Worm (Caenorhabditis elegans) whole organism, L4 larva: ENCODE data around the gene unc-23.

Experiments
- aly-2 ChIP-seq: sonication (generic microtip); optimal IDR thresholded peaks from 2 replicates; lab custom pipeline; 2018; ENCODE audit warnings: missing biosample characterization, missing genetic modification characterization
- ama-1 ChIP-seq: fragments of 150-350 bp; optimal IDR thresholded peaks from 2 replicates; lab custom pipeline; 2014; ENCODE audit warnings: inconsistent platforms, mixed read lengths
- ceh-62 ChIP-seq: sonication (generic microtip); optimal IDR thresholded peaks from 2 replicates; lab custom pipeline; 2017; ENCODE audit warnings: missing biosample characterization, missing genetic modification characterization
- daf-19 ChIP-seq: fragments of 200-800 bp; sonication (Bioruptor generic); conservative IDR thresholded peaks from 2 replicates; pipeline ENCODE4 v1.3.6; 2022; ENCODE audit warnings: missing genetic modification characterization, missing compliant biosample characterization
- lin-39 ChIP-seq: fragments of 150-350 bp; optimal IDR thresholded peaks from 2 replicates; lab custom pipeline; 2014; ENCODE audit warnings: missing biosample characterization, missing genetic modification reagents, missing genetic modification characterization
- madf-5 ChIP-seq, 2 experiments: fragments of 200-800 bp; sonication (Bioruptor generic); IDR thresholded peaks; 2 replicates each; pipeline ENCODE4 v1.3.6; 2022; ENCODE audit warnings: missing compliant biosample characterization in 2 of 2, missing genetic modification characterization in 2 of 2
- nhr-28 ChIP-seq: fragments of 150-350 bp; optimal IDR thresholded peaks from 2 replicates; lab custom pipeline; 2014; ENCODE audit warnings: missing biosample characterization, missing genetic modification characterization
- nhr-77 ChIP-seq: fragments of 150-350 bp; optimal IDR thresholded peaks from 2 replicates; lab custom pipeline; 2014; ENCODE audit warnings: missing biosample characterization, missing genetic modification characterization
- unc-130 ChIP-seq: sonication (generic microtip); optimal IDR thresholded peaks from 2 replicates; lab custom pipeline; 2016; ENCODE audit warnings: missing genetic modification reagents, missing genetic modification characterization, missing compliant biosample characterization
- ztf-11 ChIP-seq: fragments of 150-350 bp; optimal IDR thresholded peaks from 2 replicates; lab custom pipeline; 2014; ENCODE audit warnings: missing biosample characterization, missing genetic modification characterization

DNA sequence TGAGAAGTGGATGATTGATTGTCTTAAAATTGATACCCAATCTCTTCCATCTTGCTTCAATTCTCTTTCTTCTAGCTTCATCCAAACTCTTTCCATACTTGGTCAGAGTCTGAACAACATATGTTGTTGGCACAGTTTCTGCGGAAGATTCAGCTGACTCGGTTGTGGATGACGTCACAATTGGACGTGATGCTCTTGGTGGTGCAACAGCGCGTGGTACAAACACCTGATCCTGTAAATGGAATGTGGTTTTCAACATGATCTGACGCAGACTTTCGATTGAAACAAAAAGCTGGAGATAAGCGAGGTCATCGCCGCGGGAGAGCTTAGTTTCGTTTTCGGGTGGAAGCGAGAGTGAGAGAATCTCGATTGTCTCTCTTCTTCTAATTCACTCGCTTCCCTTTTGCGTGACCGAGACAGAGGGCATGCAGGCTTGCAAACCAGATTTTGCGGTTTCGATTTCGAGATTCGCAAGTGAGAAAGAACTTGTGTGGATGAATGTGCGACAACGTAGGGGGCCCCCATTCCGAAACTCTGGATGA, 6.3 kb downstream of the unc-23 start:
- TF ChIP-seq aly-2 (tag; lab: Kevin White, UChicago) (no peak), ztf-11 (tag; lab: Kevin White, UChicago) (no peak), nhr-28 (tag; lab: Kevin White, UChicago) (no peak), unc-130 (GFP tag; lab: Kevin White, UChicago) (no peak), madf-5 (GFP tag; IDR thresholded peaks at IDR 0.05; lab: Robert Waterston, UW) (no peak), lin-39 (no peak), nhr-77 (tag; lab: Kevin White, UChicago) (no peak), daf-19 (GFP tag; lab: Robert Waterston, UW) (no peak), ceh-62 (tag; lab: Kevin White, UChicago) (no peak), ama-1 (lab: Kevin White, UChicago) (no peak)
